Fruit fly (Drosophila melanogaster) whole organism, wandering third instar larva: ENCODE measurements around the gene klar.

ENCODE experiments used
- Dfd ChIP-seq: fragments of >200 bp; optimal IDR thresholded peaks from 2 replicates; lab custom pipeline; 2017; ENCODE audit warnings: missing biosample characterization, missing genetic modification characterization
- Vsx2 ChIP-seq: fragments of 200-300, 225-300 bp; sonication (Bioruptor generic); optimal IDR thresholded peaks from 2 replicates; lab custom pipeline; 2018; ENCODE audit warnings: missing biosample characterization, missing genetic modification characterization; ENCODE audit not compliant: partially characterized antibody
- jim ChIP-seq: fragments of 175-275, 200-325 bp; sonication (Bioruptor generic); optimal IDR thresholded peaks from 2 replicates; lab custom pipeline; 2016; ENCODE audit warnings: missing biosample characterization, mild to moderate bottlenecking, missing genetic modification characterization
- psq ChIP-seq: fragments of 200-800 bp; sonication (Bioruptor generic); optimal IDR thresholded peaks from 3 replicates; lab custom pipeline; 2017; ENCODE audit warnings: missing biosample characterization, mild to moderate bottlenecking, missing genetic modification characterization, moderate library complexity
- rgr ChIP-seq: fragments of 200-800 bp; sonication (Bioruptor generic); optimal IDR thresholded peaks from 3 replicates; lab custom pipeline; 2016; ENCODE audit warnings: missing biosample characterization, mild to moderate bottlenecking, missing genetic modification characterization

DNA sequence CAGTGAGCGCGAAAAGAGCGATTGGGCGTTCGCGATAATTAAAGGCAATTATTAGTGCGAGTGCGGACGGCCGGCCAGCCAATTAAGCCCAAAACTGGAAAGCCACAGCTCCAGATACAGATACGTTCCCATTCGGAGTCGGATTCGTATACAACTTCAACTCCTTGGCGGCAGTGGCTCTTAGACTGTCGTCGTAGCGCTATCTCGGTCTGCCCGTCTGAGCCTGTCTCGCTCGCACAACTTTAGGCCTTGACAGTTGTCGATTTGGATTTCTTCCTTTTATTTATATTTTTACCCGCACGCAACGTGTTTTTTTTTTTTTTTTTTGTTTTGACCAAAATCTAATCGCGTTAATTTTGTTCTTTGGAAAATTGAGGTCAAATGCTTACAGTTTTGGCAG, 93.2 kb downstream of the klar start:
- TF ChIP-seq Vsx2 (GFP tag; lab: Kevin White, UChicago) (no peak), Dfd (no peak), jim (GFP tag; lab: Kevin White, UChicago) (no peak), psq (GFP tag; lab: Kevin White, UChicago) (no peak), rgr (GFP tag; lab: Kevin White, UChicago) (no peak)
